Fruit fly (Drosophila melanogaster): ENCODE results near the gene CG11425.

The CG11425 gene

DNA sequence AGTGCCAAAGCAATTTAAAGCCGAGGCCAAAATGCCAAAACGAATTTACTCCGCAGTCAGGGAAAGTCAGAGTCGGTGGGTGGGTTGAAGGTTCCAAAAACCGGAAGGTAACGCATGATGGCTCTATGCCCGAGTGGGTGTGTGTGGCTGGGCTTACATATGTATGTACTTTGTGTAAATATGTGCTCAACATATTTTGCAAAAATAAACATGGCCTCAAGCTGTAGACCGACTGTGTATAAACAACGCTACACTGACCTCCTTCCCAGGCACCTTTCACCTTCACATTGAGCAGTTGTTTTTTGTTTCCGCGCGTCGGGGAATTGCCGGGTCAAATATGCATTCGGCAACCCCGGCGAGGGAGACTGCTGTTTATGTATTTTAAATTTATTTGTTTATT is 45.4 kb downstream of the CG11425 start (continued):
- TF ChIP-seq CG15479 (GFP tag; optimal IDR thresholded peaks at IDR 0.05) (peak; percentile 25), Adf1 (GFP tag; IDR thresholded peaks at IDR 0.05) (no peak), tll (GFP tag; optimal IDR thresholded peaks at IDR 0.05) (peak in 1 of 2 experiments; percentile 83), sens (GFP tag) (peak; percentile 51), CG12942 (GFP tag; optimal IDR thresholded peaks at IDR 0.05) (no peak), Hr51 (GFP tag; optimal IDR thresholded peaks at IDR 0.05) (no peak)
